Worm (Caenorhabditis elegans) whole organism, L3 larva: ENCODE results near the gene Y69A2AR.19.
A peak's percentile ranks its signal among the peaks of the same experiment; 100 is the strongest.

Source experiments
- ZK546.5 ChIP-seq: sonication (generic microtip); optimal IDR thresholded peaks from 2 replicates; lab custom pipeline; 2017; ENCODE audit warnings: missing biosample characterization, missing genetic modification characterization
- aly-2 ChIP-seq: fragments of 150-350 bp; optimal IDR thresholded peaks from 2 replicates; lab custom pipeline; 2014; ENCODE audit warnings: missing biosample characterization, missing genetic modification characterization
- ama-1 ChIP-seq: fragments of 150-350 bp; optimal IDR thresholded peaks from 2 replicates; lab custom pipeline; 2018
- ceh-28 ChIP-seq: fragments of 150-350 bp; optimal IDR thresholded peaks from 2 replicates; lab custom pipeline; 2014; ENCODE audit warnings: missing biosample characterization, missing genetic modification reagents, missing genetic modification characterization
- ceh-82 ChIP-seq: fragments of 150-350 bp; optimal IDR thresholded peaks from 2 replicates; lab custom pipeline; 2014; ENCODE audit warnings: missing biosample characterization, missing genetic modification characterization
- egl-27 ChIP-seq: sonication (generic microtip); optimal IDR thresholded peaks from 4 replicates; lab custom pipeline; 2017; ENCODE audit warnings: missing biosample characterization, missing genetic modification reagents, missing genetic modification characterization
- egl-5 ChIP-seq: fragments of 150-350 bp; optimal IDR thresholded peaks from 2 replicates; lab custom pipeline; 2017; ENCODE audit warnings: missing biosample characterization, missing genetic modification reagents, missing genetic modification characterization, inconsistent platforms
- elt-1 ChIP-seq: fragments of 150-350 bp; optimal IDR thresholded peaks from 2 replicates; lab custom pipeline; 2014; ENCODE audit warnings: missing biosample characterization, missing genetic modification characterization
- elt-3 ChIP-seq, 3 experiments: fragments of 150-350 bp in 1 of 3; sonication (generic microtip) in 2 of 3; optimal IDR thresholded peaks; 2 replicates in 2 of 3; 4 replicates in 1 of 3; lab custom pipeline; 2014 to 2017; ENCODE audit warnings: missing biosample characterization in 3 of 3, missing genetic modification characterization in 3 of 3
- fkh-10 ChIP-seq: sonication (generic microtip); optimal IDR thresholded peaks from 2 replicates; lab custom pipeline; 2017; ENCODE audit warnings: missing biosample characterization, missing genetic modification reagents, missing genetic modification characterization
- fkh-2 ChIP-seq: fragments of 150-350 bp; optimal IDR thresholded peaks from 2 replicates; lab custom pipeline; 2014; ENCODE audit warnings: missing biosample characterization, missing genetic modification reagents, missing genetic modification characterization
- hmg-11 ChIP-seq: sonication (generic microtip); optimal IDR thresholded peaks from 2 replicates; lab custom pipeline; 2016; ENCODE audit warnings: missing genetic modification characterization, missing compliant biosample characterization
- jun-1 ChIP-seq: fragments of 150-350 bp; optimal IDR thresholded peaks from 2 replicates; lab custom pipeline; 2014; ENCODE audit warnings: missing biosample characterization, missing genetic modification reagents, missing genetic modification characterization
- lin-39 ChIP-seq: fragments of 150-350 bp; optimal IDR thresholded peaks from 2 replicates; lab custom pipeline; 2018; ENCODE audit warnings: missing biosample characterization, missing genetic modification reagents, missing genetic modification characterization
- lsy-12 ChIP-seq: sonication (generic microtip); optimal IDR thresholded peaks from 2 replicates; lab custom pipeline; 2016; ENCODE audit warnings: mild to moderate bottlenecking, missing genetic modification characterization, missing compliant biosample characterization
- mdl-1 ChIP-seq: fragments of 150-350 bp; optimal IDR thresholded peaks from 2 replicates; lab custom pipeline; 2014; ENCODE audit warnings: missing biosample characterization, missing genetic modification characterization
- nfya-1 ChIP-seq: sonication (generic microtip); optimal IDR thresholded peaks from 2 replicates; lab custom pipeline; 2017; ENCODE audit warnings: missing genetic modification characterization, mild to moderate bottlenecking, missing compliant biosample characterization, antibody characterized with exemption, moderate library complexity; ENCODE audit not compliant: insufficient read depth
- nhr-11 ChIP-seq: fragments of 150-350 bp; optimal IDR thresholded peaks from 2 replicates; lab custom pipeline; 2014; ENCODE audit warnings: missing biosample characterization, missing genetic modification characterization
- nhr-23 ChIP-seq: fragments of 150-350 bp; optimal IDR thresholded peaks from 2 replicates; lab custom pipeline; 2014; ENCODE audit warnings: missing biosample characterization, missing genetic modification reagents, missing genetic modification characterization
- nhr-25 ChIP-seq: sonication (generic microtip); optimal IDR thresholded peaks from 2 replicates; lab custom pipeline; 2017; ENCODE audit warnings: missing biosample characterization, missing genetic modification characterization
- nhr-28 ChIP-seq: fragments of 150-350 bp; optimal IDR thresholded peaks from 2 replicates; lab custom pipeline; 2014; ENCODE audit warnings: missing biosample characterization, missing genetic modification characterization
- nhr-43 ChIP-seq: sonication (generic microtip); optimal IDR thresholded peaks from 2 replicates; lab custom pipeline; 2016; ENCODE audit warnings: mild to moderate bottlenecking, missing genetic modification characterization, missing compliant biosample characterization; ENCODE audit not compliant: poor library complexity, severe bottlenecking
- nhr-67 ChIP-seq: fragments of 150-350 bp; optimal IDR thresholded peaks from 2 replicates; lab custom pipeline; 2014; ENCODE audit warnings: missing biosample characterization, missing genetic modification characterization
- nhr-76 ChIP-seq: fragments of 150-350 bp; sonication (generic microtip); optimal IDR thresholded peaks from 5 replicates; lab custom pipeline; 2014; ENCODE audit warnings: missing biosample characterization, missing genetic modification characterization
- sea-2 ChIP-seq: fragments of 150-350 bp; sonication (generic microtip); optimal IDR thresholded peaks from 4 replicates; lab custom pipeline; 2014; ENCODE audit warnings: missing biosample characterization, missing genetic modification reagents, missing genetic modification characterization
- snpc-4 ChIP-seq: fragments of 150-350 bp; optimal IDR thresholded peaks from 2 replicates; lab custom pipeline; 2014; ENCODE audit warnings: missing biosample characterization, missing genetic modification characterization
- unc-62 ChIP-seq: fragments of 150-350 bp; sonication (generic microtip); optimal IDR thresholded peaks from 4 replicates; lab custom pipeline; 2014; ENCODE audit warnings: missing biosample characterization, missing genetic modification reagents, missing genetic modification characterization
- zag-1 ChIP-seq: fragments of 150-350 bp; optimal IDR thresholded peaks from 2 replicates; lab custom pipeline; 2014; ENCODE audit warnings: missing biosample characterization, missing genetic modification characterization
- ztf-11 ChIP-seq: fragments of 150-350 bp; optimal IDR thresholded peaks from 2 replicates; lab custom pipeline; 2014; ENCODE audit warnings: missing biosample characterization, missing genetic modification characterization
- ztf-4 ChIP-seq: fragments of 150-350 bp; optimal IDR thresholded peaks from 2 replicates; lab custom pipeline; 2014; ENCODE audit warnings: missing biosample characterization, missing genetic modification characterization

Y69A2AR.19 gene

ce11 chrIV:2488520-2488919 is at the start of gene Y69A2AR.19:
TSS of gene Y69A2AR.19 (plus strand) at chrIV:2488820.
- no peak for TF ChIP-seq nhr-25 (tag; lab: Kevin White, UChicago)
- no peak for TF ChIP-seq zag-1 (tag; lab: Kevin White, UChicago)
- no peak for TF ChIP-seq unc-62 (GFP tag; lab: Kevin White, UChicago)
- no peak for TF ChIP-seq nhr-76

DNA sequence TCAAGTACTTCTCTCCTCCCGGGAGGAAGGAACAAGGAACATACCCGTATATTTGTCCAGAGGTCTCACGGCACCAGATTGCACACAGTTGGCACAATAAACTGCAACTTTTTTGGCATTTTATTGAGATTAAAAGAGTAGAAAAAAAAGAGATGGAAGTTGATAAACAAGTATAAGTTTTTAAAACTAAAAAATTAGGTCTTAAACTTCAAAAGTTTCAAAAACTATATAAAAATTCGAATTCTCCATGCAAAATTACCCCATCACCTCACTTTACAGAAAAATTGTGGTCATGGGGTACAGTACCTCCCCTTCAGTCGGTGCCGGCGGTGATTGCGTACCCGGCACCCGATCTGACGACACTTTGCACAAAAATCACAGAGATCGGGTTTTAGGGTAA is 37.4 kb upstream of the Y69A2AR.19 start, which contains the start of gene C45G7.13:
C45G7.13 (minus strand) TSS at position 101 of the 400 bp plus-strand sequence.
- no peak for TF ChIP-seq sea-2 (GFP tag; lab: Kevin White, UChicago)

- TF ChIP-seq nhr-76 (no peak), ama-1 (lab: Kevin White, UChicago) (no peak), egl-27 (tag; lab: Kevin White, UChicago) (no peak), nfya-1 (tag; lab: Kevin White, UChicago) (no peak), lsy-12 (tag; lab: Kevin White, UChicago) (no peak), ztf-11 (tag; lab: Kevin White, UChicago) (no peak)
Observed at ce11 chrIV:2451655-2452054, 37.0 kb upstream of the Y69A2AR.19 start.

ce11 chrIV:2455128-2455527 is 33.5 kb upstream of the Y69A2AR.19 start:
- TF ChIP-seq ZK546.5 = no peak
- no peak for TF ChIP-seq nhr-28 (tag; lab: Kevin White, UChicago)
- no peak for TF ChIP-seq ztf-4 (tag; lab: Kevin White, UChicago)
- TF ChIP-seq nhr-25 (tag; lab: Kevin White, UChicago) = no peak
- no peak for TF ChIP-seq snpc-4 (tag; lab: Kevin White, UChicago)
- no peak for TF ChIP-seq nhr-43 (tag; lab: Kevin White, UChicago)
- TF ChIP-seq ceh-82 (tag; lab: Kevin White, UChicago) = no peak
- TF ChIP-seq nhr-67 (tag; lab: Kevin White, UChicago) = no peak
- no peak for TF ChIP-seq fkh-2 (tag; lab: Kevin White, UChicago)
- TF ChIP-seq elt-3 (tag; optimal IDR thresholded peaks at IDR 0.05; lab: Kevin White, UChicago) = no peak
- no peak for TF ChIP-seq egl-5 (tag; lab: Kevin White, UChicago)
- TF ChIP-seq jun-1 = no peak

DNA sequence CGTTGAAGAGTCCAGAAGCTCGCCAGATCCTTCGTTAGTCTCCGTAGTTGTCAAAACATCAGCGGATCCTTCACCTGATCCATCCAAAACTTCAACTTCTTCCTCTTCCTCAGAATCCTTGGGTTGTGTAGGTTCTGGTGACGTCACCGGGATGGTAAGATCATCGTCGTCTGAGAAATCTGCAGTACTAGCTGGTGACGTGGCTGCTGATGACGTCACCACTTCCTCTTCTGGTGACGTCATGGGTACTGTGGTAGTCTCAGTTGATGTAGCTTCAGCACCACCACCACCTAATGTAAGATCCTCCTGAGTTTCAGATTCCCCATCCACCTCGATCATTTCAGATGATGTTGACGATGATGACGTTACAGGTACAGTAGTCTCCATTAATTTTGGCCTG is 27.2 kb upstream of the Y69A2AR.19 start:
- TF ChIP-seq mdl-1 (tag; lab: Kevin White, UChicago) (no peak), lsy-12 (tag; lab: Kevin White, UChicago) (no peak), nhr-76 (no peak), nhr-67 (tag; lab: Kevin White, UChicago) (no peak), ceh-28 (no peak), ztf-11 (tag; lab: Kevin White, UChicago) (no peak), jun-1 (no peak), nhr-11 (no peak), ama-1 (lab: Kevin White, UChicago) (no peak), aly-2 (no peak), hmg-11 (no peak), fkh-10 (GFP tag; lab: Kevin White, UChicago) (no peak)

ce11 chrIV:2463311-2463710 is 25.3 kb upstream of the Y69A2AR.19 start, which contains the start of gene cdh-10:
TSS of gene cdh-10 (minus strand) at chrIV:2463369.
- TF ChIP-seq nhr-25 (tag; lab: Kevin White, UChicago) (peak; percentile 18), nhr-11 (no peak), elt-1 (tag; lab: Kevin White, UChicago) (peak; percentile 46), snpc-4 (tag; lab: Kevin White, UChicago) (no peak), nhr-23 (tag; lab: Kevin White, UChicago) (peak; percentile 60)

DNA sequence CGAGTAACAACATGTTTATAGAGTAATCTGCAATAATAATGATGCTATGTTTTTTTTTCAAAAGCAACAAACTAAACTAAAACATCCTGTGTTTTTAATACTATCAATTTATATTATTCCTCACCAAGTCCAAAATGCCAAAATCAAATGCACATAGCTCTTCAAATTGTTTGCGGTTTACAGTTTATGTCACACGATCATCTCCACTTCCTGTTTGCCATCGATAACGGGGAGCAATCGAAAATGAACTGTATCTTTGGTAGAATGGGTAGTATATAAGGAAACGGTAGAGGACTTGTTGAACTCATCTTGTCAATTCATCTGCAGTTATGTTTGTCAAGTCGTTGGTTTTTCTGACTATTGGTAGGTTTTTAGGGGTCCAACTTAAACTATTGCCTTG is 24.5 kb upstream of the Y69A2AR.19 start, which contains the start of gene ilys-3:
ilys-3 (plus strand) TSS at position 301 of the 400 bp plus-strand sequence.
- no peak for TF ChIP-seq lin-39 (tag; lab: Kevin White, UChicago)
